Worm (Caenorhabditis elegans) whole organism, young adult: Measurements from ENCODE around the gene C54E4.12.

Experiments used
- F49E8.2 ChIP-seq: sonication (generic microtip); optimal IDR thresholded peaks from 3 replicates; lab custom pipeline; 2017; ENCODE audit warnings: missing genetic modification characterization, mild to moderate bottlenecking, missing compliant biosample characterization, antibody characterized with exemption, moderate library complexity; ENCODE audit not compliant: insufficient read depth
- F57C9.4 ChIP-seq: sonication (generic microtip); optimal IDR thresholded peaks from 2 replicates; lab custom pipeline; 2017; ENCODE audit warnings: mild to moderate bottlenecking, missing genetic modification characterization, missing compliant biosample characterization
- bed-1 ChIP-seq: fragments of 200-800 bp; sonication (Bioruptor generic); IDR thresholded peaks from 2 replicates; pipeline ENCODE4 v1.3.6; 2022; ENCODE audit warnings: missing genetic modification reagents, missing genetic modification characterization, missing compliant biosample characterization
- efl-1 ChIP-seq: fragments of 150-350 bp; optimal IDR thresholded peaks from 2 replicates; lab custom pipeline; 2014; ENCODE audit warnings: missing biosample characterization, missing genetic modification reagents, missing genetic modification characterization
- egl-18 ChIP-seq: fragments of 200-800 bp; sonication (Bioruptor generic); IDR thresholded peaks from 2 replicates; pipeline ENCODE4 v1.3.6; 2022; ENCODE audit warnings: missing genetic modification reagents, missing genetic modification characterization, missing compliant biosample characterization
- ekl-4 ChIP-seq: fragments of 200-800 bp; sonication (Bioruptor generic); IDR thresholded peaks from 2 replicates; pipeline ENCODE4 v1.3.6; 2022; ENCODE audit warnings: missing genetic modification reagents, missing genetic modification characterization, missing compliant biosample characterization
- lin-26 ChIP-seq: fragments of 200-800 bp; sonication (Bioruptor generic); IDR thresholded peaks from 2 replicates; pipeline ENCODE4 v1.3.6; 2022; ENCODE audit warnings: missing genetic modification reagents, missing genetic modification characterization, missing compliant biosample characterization
- nhr-90 ChIP-seq: sonication (generic microtip); optimal IDR thresholded peaks from 2 replicates; lab custom pipeline; 2016; ENCODE audit warnings: missing genotype, mild to moderate bottlenecking, missing genetic modification characterization, missing compliant biosample characterization
- pha-4 ChIP-seq: fragments of 150-350 bp; sonication (generic microtip); optimal IDR thresholded peaks from 2 replicates; lab custom pipeline; 2014; ENCODE audit warnings: missing biosample characterization, missing genetic modification reagents, missing genetic modification characterization

- TF ChIP-seq efl-1 (GFP tag; lab: Kevin White, UChicago): no peak
- no peak for TF ChIP-seq F49E8.2
- no peak for TF ChIP-seq bed-1 (GFP tag; lab: Robert Waterston, UW)
- no peak for TF ChIP-seq F57C9.4 (tag; lab: Kevin White, UChicago)
- no peak for TF ChIP-seq nhr-90 (tag; lab: Kevin White, UChicago)
- no peak for TF ChIP-seq pha-4 (tag; lab: Kevin White, UChicago)
- TF ChIP-seq egl-18 (GFP tag; lab: Robert Waterston, UW): no peak
- TF ChIP-seq ekl-4: no peak
- TF ChIP-seq lin-26 (GFP tag; lab: Robert Waterston, UW): no peak
These were observed 18.6 kb upstream of the C54E4.12 start, which contains the start of gene gcy-37 for ce11 chrIV:2159069-2159468.
